Worm (Caenorhabditis elegans): ENCODE measurements around the gene ptrg-1.

- TF ChIP-seq W03F9.2 (tag; optimal IDR thresholded peaks at IDR 0.05) = no peak
- no peak for TF ChIP-seq him-1 (tag; optimal IDR thresholded peaks at IDR 0.05)
Observed at ce11 chrIV:10223723-10224122, 29.5 kb upstream of the ptrg-1 start, which contains the start of gene nas-12.
